Fruit fly (Drosophila melanogaster) whole organism, embryonic: ENCODE results near the gene Pop4.

Experiments
- ATbp ChIP-seq: fragments of 200-800 bp; sonication (Bioruptor generic); optimal IDR thresholded peaks from 2 replicates; lab custom pipeline; 2017; ENCODE audit warnings: missing biosample characterization, mild to moderate bottlenecking, missing genetic modification characterization, missing genetic modification reagents
- Asciz ChIP-seq: fragments of 200-800 bp; sonication (Bioruptor generic); optimal IDR thresholded peaks from 2 replicates; lab custom pipeline; 2017; ENCODE audit warnings: missing biosample characterization, mild to moderate bottlenecking, missing genetic modification characterization, missing genetic modification reagents
- CG10147 ChIP-seq: fragments of 200-800 bp; sonication (Bioruptor generic); optimal IDR thresholded peaks from 2 replicates; lab custom pipeline; 2019; ENCODE audit warnings: missing biosample characterization, mild to moderate bottlenecking, missing genetic modification characterization, moderate library complexity
- CG11560 ChIP-seq: fragments of 200-800 bp; sonication (Bioruptor generic); IDR thresholded peaks from 3 replicates; pipeline ENCODE4 v1.3.6; 2022; ENCODE audit warnings: missing biosample characterization, missing genetic modification characterization
- CG11695 ChIP-seq: fragments of 200-800 bp; sonication (Bioruptor generic); IDR thresholded peaks from 3 replicates; pipeline ENCODE4 v1.3.6; 2022; ENCODE audit warnings: missing biosample characterization, missing genetic modification characterization
- CG12071 ChIP-seq: fragments of 200-800 bp; sonication (Bioruptor generic); optimal IDR thresholded peaks from 3 replicates; lab custom pipeline; 2018; ENCODE audit warnings: missing biosample characterization, mild to moderate bottlenecking, missing genetic modification characterization
- CG13775 ChIP-seq: fragments of 200-800 bp; sonication (Bioruptor generic); optimal IDR thresholded peaks from 3 replicates; lab custom pipeline; 2017; ENCODE audit warnings: missing biosample characterization, mild to moderate bottlenecking, missing genetic modification characterization
- CG14014 ChIP-seq: fragments of 200-800 bp; sonication (Bioruptor generic); IDR thresholded peaks from 2 replicates; pipeline ENCODE4 v1.3.6; 2022; ENCODE audit warnings: missing biosample characterization, missing genetic modification characterization
- CG15514 ChIP-seq: fragments of 200-800 bp; sonication (Bioruptor generic); optimal IDR thresholded peaks from 3 replicates; lab custom pipeline; 2017; ENCODE audit warnings: missing biosample characterization, missing genetic modification characterization, mild to moderate bottlenecking, moderate library complexity, missing genetic modification reagents
- CG16779 ChIP-seq: fragments of 200-800 bp; sonication (Bioruptor generic); IDR thresholded peaks from 2 replicates; pipeline ENCODE4 v1.3.6; 2022; ENCODE audit warnings: missing biosample characterization, missing genetic modification characterization
- CG17612 ChIP-seq: fragments of 200-800 bp; sonication (Bioruptor generic); IDR thresholded peaks from 2 replicates; pipeline ENCODE4 v1.3.6; 2022; ENCODE audit warnings: missing biosample characterization, missing genetic modification characterization
- CG18764 ChIP-seq: fragments of 200-800 bp; sonication (Bioruptor generic); optimal IDR thresholded peaks from 3 replicates; lab custom pipeline; 2016; ENCODE audit warnings: missing biosample characterization, missing genetic modification characterization
- CG31224 ChIP-seq: fragments of 200-800 bp; sonication (Bioruptor generic); IDR thresholded peaks from 2 replicates; pipeline ENCODE4 v1.3.6; 2022; ENCODE audit warnings: missing biosample characterization, missing genetic modification characterization
- CG34422 ChIP-seq: fragments of 200-800 bp; sonication (Bioruptor generic); IDR thresholded peaks from 3 replicates; pipeline ENCODE4 v1.3.6; 2022; ENCODE audit warnings: missing biosample characterization, missing genetic modification characterization
- CG4730 ChIP-seq: fragments of 200-800 bp; sonication (Bioruptor generic); IDR thresholded peaks from 2 replicates; pipeline ENCODE4 v1.3.6; 2022; ENCODE audit warnings: missing biosample characterization, missing genetic modification characterization
- CG6689 ChIP-seq: fragments of 200-800 bp; sonication (Bioruptor generic); IDR thresholded peaks from 2 replicates; pipeline ENCODE4 v1.3.6; 2022; ENCODE audit warnings: missing biosample characterization, missing genetic modification characterization
- CG7556 ChIP-seq: fragments of 200-800 bp; sonication (Bioruptor generic); optimal IDR thresholded peaks from 2 replicates; lab custom pipeline; 2017; ENCODE audit warnings: missing biosample characterization, mild to moderate bottlenecking, missing genetic modification characterization
- CG8924 ChIP-seq: fragments of 200-800 bp; optimal IDR thresholded peaks from 3 replicates; lab custom pipeline; 2019; ENCODE audit warnings: missing biosample characterization, mild to moderate bottlenecking, missing genetic modification characterization, moderate library complexity
- CG9817 ChIP-seq: fragments of 200-800 bp; sonication (Bioruptor generic); optimal IDR thresholded peaks from 2 replicates; lab custom pipeline; 2018; ENCODE audit warnings: missing biosample characterization, mild to moderate bottlenecking, missing genetic modification characterization, moderate library complexity
- Chrac-16 ChIP-seq: fragments of 200-800 bp; sonication (Bioruptor generic); optimal IDR thresholded peaks from 3 replicates; lab custom pipeline; 2016; ENCODE audit warnings: missing biosample characterization, missing genetic modification characterization
- CoRest ChIP-seq: fragments of 200-800 bp; sonication (Bioruptor generic); optimal IDR thresholded peaks from 3 replicates; lab custom pipeline; 2018; ENCODE audit warnings: missing biosample characterization, mild to moderate bottlenecking, missing genetic modification characterization, moderate library complexity
- Dbx ChIP-seq: fragments of 200-800 bp; sonication (Bioruptor generic); IDR thresholded peaks from 3 replicates; pipeline ENCODE4 v1.3.6; 2022; ENCODE audit warnings: missing biosample characterization, missing genetic modification characterization
- E2f1 ChIP-seq: fragments of 200-800 bp; sonication (Bioruptor generic); IDR thresholded peaks from 2 replicates; pipeline ENCODE4 v1.3.6; 2022; ENCODE audit warnings: missing biosample characterization, missing genetic modification characterization
- Elba2 ChIP-seq: fragments of 200-800 bp; sonication (Bioruptor generic); optimal IDR thresholded peaks from 3 replicates; lab custom pipeline; 2016; ENCODE audit warnings: missing biosample characterization, missing genetic modification characterization
- Fer2 ChIP-seq: fragments of 200-800 bp; sonication (Bioruptor generic); optimal IDR thresholded peaks from 2 replicates; lab custom pipeline; 2018; ENCODE audit warnings: missing biosample characterization, mild to moderate bottlenecking, missing genetic modification characterization, moderate library complexity
- Nf-YB ChIP-seq: fragments of 200-800 bp; sonication (Bioruptor generic); optimal IDR thresholded peaks from 3 replicates; lab custom pipeline; 2019; ENCODE audit warnings: missing biosample characterization, mild to moderate bottlenecking, missing genetic modification characterization, moderate library complexity
- Pdp1 ChIP-seq, 2 experiments: fragments of 200-800 bp; sonication (Bioruptor generic); optimal IDR thresholded peaks; 3 replicates each; lab custom pipeline; 2016; ENCODE audit warnings: missing biosample characterization in 2 of 2, missing genetic modification characterization in 2 of 2, mild to moderate bottlenecking in 1 of 2, moderate library complexity in 1 of 2
- Six4 ChIP-seq: fragments of 200-800 bp; sonication (Bioruptor generic); optimal IDR thresholded peaks from 2 replicates; lab custom pipeline; 2016; ENCODE audit warnings: missing biosample characterization, missing genetic modification characterization
- Usf ChIP-seq: fragments of 200-800 bp; sonication (Bioruptor generic); optimal IDR thresholded peaks from 2 replicates; lab custom pipeline; 2017; ENCODE audit warnings: missing genotype, missing biosample characterization, missing genetic modification characterization
- Vsx1 ChIP-seq: fragments of 200-800 bp; sonication (Bioruptor generic); optimal IDR thresholded peaks from 2 replicates; lab custom pipeline; 2017; ENCODE audit warnings: missing biosample characterization, mild to moderate bottlenecking, missing genetic modification characterization, missing genetic modification reagents
- ab ChIP-seq: fragments of 200-800 bp; sonication (Bioruptor generic); optimal IDR thresholded peaks from 2 replicates; lab custom pipeline; 2016; ENCODE audit warnings: missing biosample characterization, missing genetic modification characterization
- az2 ChIP-seq: fragments of 200-800 bp; sonication (Bioruptor generic); optimal IDR thresholded peaks from 3 replicates; lab custom pipeline; 2016; ENCODE audit warnings: missing biosample characterization, missing genetic modification characterization
- bcd ChIP-seq: fragments of 200-800 bp; sonication (Bioruptor generic); optimal IDR thresholded peaks from 2 replicates; lab custom pipeline; 2017; ENCODE audit warnings: missing biosample characterization, mild to moderate bottlenecking, missing genetic modification characterization
- bigmax ChIP-seq: fragments of 200-800 bp; sonication (Bioruptor generic); optimal IDR thresholded peaks from 2 replicates; lab custom pipeline; 2018; ENCODE audit warnings: missing biosample characterization, mild to moderate bottlenecking, missing genetic modification characterization
- crol ChIP-seq: fragments of 200-800 bp; sonication (Bioruptor generic); IDR thresholded peaks from 2 replicates; pipeline ENCODE4 v1.3.6; 2022; ENCODE audit warnings: missing biosample characterization, missing genetic modification characterization
- cwo ChIP-seq: fragments of 200-800 bp; sonication (Bioruptor generic); optimal IDR thresholded peaks from 3 replicates; lab custom pipeline; 2017; ENCODE audit warnings: missing biosample characterization, missing genetic modification characterization, mild to moderate bottlenecking, moderate library complexity, missing genetic modification reagents
- fd102C ChIP-seq: fragments of 200-800 bp; sonication (Bioruptor generic); optimal IDR thresholded peaks from 2 replicates; lab custom pipeline; 2018; ENCODE audit warnings: missing biosample characterization, mild to moderate bottlenecking, missing genetic modification characterization, moderate library complexity
- gcm ChIP-seq: fragments of 200-800 bp; sonication (Bioruptor generic); optimal IDR thresholded peaks from 2 replicates; lab custom pipeline; 2019; ENCODE audit warnings: missing biosample characterization, mild to moderate bottlenecking, missing genetic modification characterization, moderate library complexity
- hth ChIP-seq: fragments of >200 bp; optimal IDR thresholded peaks from 2 replicates; lab custom pipeline; 2017; ENCODE audit warnings: inconsistent platforms
- lov ChIP-seq, 2 experiments: fragments of 200-800 bp in 1 of 2; fragments of >200 bp in 1 of 2; sonication (Bioruptor generic) in 1 of 2; IDR thresholded peaks in 1 of 2; optimal IDR thresholded peaks in 1 of 2; 2 replicates in 1 of 2; 3 replicates in 1 of 2; pipeline versions ENCODE4 v1.3.6 to Lab custom; 2017 to 2022; ENCODE audit warnings: missing biosample characterization in 1 of 2, missing genetic modification characterization in 1 of 2
- nerfin-1 ChIP-seq: fragments of 200-800 bp; sonication (Bioruptor generic); optimal IDR thresholded peaks from 3 replicates; lab custom pipeline; 2019; ENCODE audit warnings: missing biosample characterization, mild to moderate bottlenecking, missing genetic modification characterization, moderate library complexity
- nmo ChIP-seq: fragments of 200-800 bp; sonication (Bioruptor generic); optimal IDR thresholded peaks from 2 replicates; lab custom pipeline; 2018; ENCODE audit warnings: missing biosample characterization, mild to moderate bottlenecking, missing genetic modification characterization, moderate library complexity
- oc ChIP-seq: fragments of 200-800 bp; sonication (Bioruptor generic); optimal IDR thresholded peaks from 2 replicates; lab custom pipeline; 2018; ENCODE audit warnings: missing biosample characterization, mild to moderate bottlenecking, missing genetic modification characterization, moderate library complexity
- pho ChIP-seq: fragments of 200-800 bp; sonication (Bioruptor generic); optimal IDR thresholded peaks from 2 replicates; lab custom pipeline; 2016; ENCODE audit warnings: missing biosample characterization, missing genetic modification characterization
- scrt ChIP-seq: fragments of 200-800 bp; sonication (Bioruptor generic); optimal IDR thresholded peaks from 2 replicates; lab custom pipeline; 2018; ENCODE audit warnings: missing biosample characterization, mild to moderate bottlenecking, missing genetic modification characterization, moderate library complexity
- tap ChIP-seq: fragments of 200-800 bp; optimal IDR thresholded peaks from 3 replicates; lab custom pipeline; 2019; ENCODE audit warnings: missing biosample characterization, mild to moderate bottlenecking, missing genetic modification characterization, moderate library complexity
- unpg ChIP-seq: fragments of 200-800 bp; sonication (Bioruptor generic); optimal IDR thresholded peaks from 3 replicates; lab custom pipeline; 2018; ENCODE audit warnings: missing biosample characterization, mild to moderate bottlenecking, missing genetic modification characterization, moderate library complexity
- wdn ChIP-seq: fragments of 200-800 bp; sonication (Bioruptor generic); IDR thresholded peaks from 2 replicates; pipeline ENCODE4 v1.3.6; 2022; ENCODE audit warnings: missing biosample characterization, missing genetic modification characterization

Pop4 gene

DNA sequence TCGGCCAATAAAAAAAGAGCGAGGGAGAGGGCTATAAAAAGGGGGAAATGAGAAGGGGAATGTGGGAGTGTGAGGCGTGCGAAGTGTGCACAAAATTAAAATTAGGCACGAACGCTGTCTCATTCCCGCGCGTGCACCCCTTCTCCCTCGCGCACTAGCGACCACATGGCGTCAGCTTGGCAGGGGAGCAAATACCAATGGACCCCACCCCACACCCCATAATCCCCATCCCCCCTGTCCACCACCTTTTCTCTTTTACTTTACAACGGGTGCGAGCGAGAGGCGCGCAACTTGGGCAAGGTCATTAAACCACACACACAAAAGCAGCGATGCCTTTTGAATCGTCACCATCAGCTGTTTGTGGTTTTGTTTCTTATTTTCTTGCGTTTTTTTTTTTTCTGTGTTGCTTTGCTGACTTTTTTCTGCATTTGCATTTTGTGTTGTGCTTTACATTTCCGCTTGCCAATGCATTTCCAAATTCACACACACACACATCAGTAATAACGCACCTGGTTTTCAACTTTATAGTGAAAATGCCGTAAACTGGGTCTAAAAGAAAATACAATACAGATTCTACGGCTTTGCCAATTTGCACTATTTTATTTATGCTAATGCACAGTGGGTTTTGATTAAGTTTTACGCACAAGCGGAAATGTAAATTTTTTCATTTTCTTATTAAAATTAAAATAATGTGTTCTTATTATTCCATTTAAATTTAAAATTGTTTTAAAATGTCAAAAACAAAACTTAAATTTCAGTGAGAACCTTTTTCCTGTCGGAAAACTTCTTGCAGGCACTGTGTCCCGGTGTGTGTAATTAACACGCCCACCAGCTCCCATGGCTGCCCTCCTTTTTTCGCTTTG is 46.1 kb upstream of the Pop4 start (continued):
- TF ChIP-seq nmo (GFP tag; lab: Kevin White, UChicago) (peak; percentile 82), ab (GFP tag; lab: Kevin White, UChicago) (no peak), Dbx (GFP tag; lab: Robert Waterston, UW) (peak; percentile 54; the same call in 1 of the 3 replicates), ATbp (GFP tag; lab: Kevin White, UChicago) (no peak), oc (peak; percentile 87), Asciz (GFP tag; lab: Kevin White, UChicago) (no peak), CG11560 (tag; lab: Robert Waterston, UW) (no peak; the same call in 1 of the 3 replicates), Usf (no peak), bigmax (no peak), bcd (GFP tag; lab: Kevin White, UChicago) (peak; percentile 51), Fer2 (tag; lab: Kevin White, UChicago) (peak; percentile 8), fd102C (GFP tag; lab: Kevin White, UChicago) (no peak), az2 (GFP tag; lab: Kevin White, UChicago) (peak; percentile 10), crol (GFP tag; lab: Robert Waterston, UW) (no peak), Chrac-16 (GFP tag; lab: Kevin White, UChicago) (peak; percentile 1), CG4730 (GFP tag; lab: Robert Waterston, UW) (peak; percentile 48; the same call in 1 of the 2 replicates), Nf-YB (GFP tag; lab: Kevin White, UChicago) (peak; percentile 7), Six4 (GFP tag; lab: Kevin White, UChicago) (peak; percentile 18), wdn (peak; percentile 49; the same call in 1 of the 2 replicates), CG14014 (GFP tag; lab: Robert Waterston, UW) (peak; percentile 46; the same call in 1 of the 2 replicates), Vsx1 (GFP tag; lab: Kevin White, UChicago) (no peak), nerfin-1 (tag; lab: Kevin White, UChicago) (peak; percentile 83), CG11695 (GFP tag; lab: Robert Waterston, UW) (peak; percentile 82), CoRest (tag; lab: Kevin White, UChicago) (peak; percentile 41), pho (GFP tag; lab: Kevin White, UChicago) (no peak), CG31224 (GFP tag; lab: Robert Waterston, UW) (peak; percentile 53), CG34422 (peak; percentile 64), CG17612 (no peak), CG10147 (peak; percentile 61), CG15514 (GFP tag; lab: Kevin White, UChicago) (peak; percentile 28), CG12071 (GFP tag; lab: Kevin White, UChicago) (no peak), CG9817 (peak; percentile 29), unpg (GFP tag; lab: Kevin White, UChicago) (peak; percentile 24), gcm (GFP tag; lab: Kevin White, UChicago) (no peak), scrt (GFP tag; lab: Kevin White, UChicago) (peak; percentile 29), Elba2 (GFP tag; lab: Kevin White, UChicago) (no peak), CG13775 (GFP tag; lab: Kevin White, UChicago) (peak; percentile 2), cwo (peak; percentile 63), CG6689 (GFP tag; lab: Robert Waterston, UW) (peak; percentile 73), CG16779 (GFP tag; lab: Robert Waterston, UW) (no peak), lov (optimal IDR thresholded peaks at IDR 0.05; lab: Kevin White, UChicago) (no peak), lov (GFP tag; IDR thresholded peaks at IDR 0.05; lab: Robert Waterston, UW) (0 out of 3 replicates have a peak, but pooled peaks have one; percentile 49), CG7556 (peak; percentile 37), Pdp1 (GFP tag; optimal IDR thresholded peaks at IDR 0.05; lab: Kevin White, UChicago) (no peak), E2f1 (peak; percentile 73), CG8924 (no peak), tap (tag; lab: Kevin White, UChicago) (peak; percentile 60), hth (lab: Kevin White, UChicago) (no peak), CG18764 (GFP tag; lab: Kevin White, UChicago) (no peak)
